Worm (Caenorhabditis elegans): ENCODE results near the gene F40F8.11.

Gene F40F8.11

DNA sequence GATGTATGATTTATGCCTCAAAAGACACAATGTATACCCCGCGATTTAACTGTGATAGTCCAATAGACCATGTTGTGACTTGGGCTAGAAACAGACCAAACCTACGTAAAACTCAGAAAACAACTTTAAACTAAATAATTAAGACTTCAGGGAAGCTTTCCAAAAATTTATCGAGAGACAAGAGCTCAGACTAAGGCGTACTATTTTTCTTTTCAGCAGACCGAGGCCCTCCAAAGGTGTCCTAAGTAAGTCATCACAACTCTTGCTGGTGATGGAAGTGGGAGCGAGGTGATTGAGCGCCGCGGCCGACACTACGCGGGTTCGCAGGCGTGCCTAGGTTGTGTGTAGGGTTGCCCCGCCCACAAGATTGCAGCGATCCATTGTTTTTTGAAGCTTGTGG is 34.6 kb upstream of the F40F8.11 start (continued):
- TF ChIP-seq lir-1 (GFP tag; conservative IDR thresholded peaks at IDR 0.05), result 0 out of 2 replicates have a peak, but pooled peaks have one; percentile 25
- TF ChIP-seq let-526 (GFP tag; IDR thresholded peaks at IDR 0.05), result 0 out of 2 replicates have a peak, but pooled peaks have one; percentile 65
- TF ChIP-seq mel-28 (tag; optimal IDR thresholded peaks at IDR 0.05; ENCODE audit: borderline replicate concordance), result no peak
- TF ChIP-seq F10E7.11 (tag; optimal IDR thresholded peaks at IDR 0.05), result no peak
- peak; percentile 90 for TF ChIP-seq B0336.3 (GFP tag; IDR thresholded peaks at IDR 0.05)

DNA sequence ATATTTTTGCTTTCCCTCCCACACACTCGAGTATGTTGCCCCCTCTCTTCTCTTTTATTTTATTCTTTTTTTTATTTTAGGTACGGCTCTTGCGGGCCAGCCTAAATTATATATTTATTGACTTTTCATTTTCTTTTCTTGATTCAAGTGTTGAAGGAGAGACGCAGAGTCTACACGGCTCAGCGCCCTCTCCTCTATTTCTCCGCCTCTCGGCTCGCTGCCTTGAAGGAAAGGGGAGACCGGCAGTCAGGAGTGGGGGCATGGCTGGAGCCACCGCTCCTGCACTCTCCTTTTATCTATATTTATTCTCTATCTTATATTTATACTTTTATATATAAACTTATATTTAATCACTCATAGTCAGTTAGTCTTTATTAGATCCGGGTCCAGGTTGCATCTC is 34.0 kb upstream of the F40F8.11 start:
- no peak for TF ChIP-seq ceh-27 (GFP tag; optimal IDR thresholded peaks at IDR 0.05)
- TF ChIP-seq dox-1 (GFP tag; IDR thresholded peaks at IDR 0.05), result no peak
- no peak for TF ChIP-seq C06A6.2 (GFP tag; conservative IDR thresholded peaks at IDR 0.05)
- TF ChIP-seq mcd-1 (GFP tag; IDR thresholded peaks at IDR 0.05), result peak; percentile 30; the same call in 1 of the 2 replicates
- no peak for TF ChIP-seq atf-7 (tag; optimal IDR thresholded peaks at IDR 0.05)
- peak; percentile 89 for TF ChIP-seq zfh-2 (GFP tag; conservative IDR thresholded peaks at IDR 0.05)
- TF ChIP-seq egrh-3 (GFP tag; IDR thresholded peaks at IDR 0.05), result peak; percentile 40; the same call in 1 of the 2 replicates

DNA sequence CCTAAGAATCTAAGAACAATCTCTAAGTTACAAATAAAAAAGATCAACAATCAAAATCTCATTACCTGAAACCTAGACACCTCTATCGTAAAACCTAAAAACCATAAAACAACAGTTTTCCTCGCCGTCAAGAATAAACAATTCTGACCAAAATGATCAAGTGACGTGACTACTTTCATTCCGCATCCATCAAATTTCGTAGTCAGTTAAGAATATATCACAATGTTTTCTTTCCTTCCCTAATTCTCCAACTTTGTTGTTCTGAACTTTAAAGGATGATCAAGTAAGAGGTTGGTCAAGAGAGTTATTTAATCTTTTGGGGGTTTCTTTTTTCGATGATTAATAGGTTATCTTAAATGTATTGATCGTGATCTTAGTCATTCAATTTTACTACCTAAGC is 30.9 kb upstream of the F40F8.11 start:
- TF ChIP-seq egl-44 (GFP tag; IDR thresholded peaks at IDR 0.05) (no peak), F39B2.1 (GFP tag; IDR thresholded peaks at IDR 0.05) (no peak), F22D6.2 (tag; optimal IDR thresholded peaks at IDR 0.05) (no peak), F52B5.7 (tag; optimal IDR thresholded peaks at IDR 0.05) (no peak), somi-1 (GFP tag; optimal IDR thresholded peaks at IDR 0.05) (no peak), atf-7 (tag; optimal IDR thresholded peaks at IDR 0.05) (no peak), hsf-1 (GFP tag; IDR thresholded peaks at IDR 0.05) (no peak), fkh-3 (tag; optimal IDR thresholded peaks at IDR 0.05) (no peak), attf-3 (GFP tag; conservative IDR thresholded peaks at IDR 0.05) (no peak), snpc-1.1 (tag; optimal IDR thresholded peaks at IDR 0.05; ENCODE audit: insufficient read depth) (no peak), C06A6.2 (GFP tag; conservative IDR thresholded peaks at IDR 0.05) (no peak), hrde-1 (tag; optimal IDR thresholded peaks at IDR 0.05; ENCODE audit: borderline replicate concordance) (no peak), ztf-6 (GFP tag; IDR thresholded peaks at IDR 0.05) (no peak), snpc-4 (GFP tag; optimal IDR thresholded peaks at IDR 0.05) (no peak), snpc-4 (tag; optimal IDR thresholded peaks at IDR 0.05) (no peak), tbx-9 (tag; optimal IDR thresholded peaks at IDR 0.05; ENCODE audit: borderline replicate concordance) (no peak), D2030.7 (GFP tag; IDR thresholded peaks at IDR 0.05) (no peak), sptf-2 (GFP tag; optimal IDR thresholded peaks at IDR 0.05) (no peak), zfh-2 (GFP tag; conservative IDR thresholded peaks at IDR 0.05) (no peak), Y79H2A.3 (GFP tag; conservative IDR thresholded peaks at IDR 0.05) (no peak), F37B4.10 (GFP tag; IDR thresholded peaks at IDR 0.05) (no peak)

DNA sequence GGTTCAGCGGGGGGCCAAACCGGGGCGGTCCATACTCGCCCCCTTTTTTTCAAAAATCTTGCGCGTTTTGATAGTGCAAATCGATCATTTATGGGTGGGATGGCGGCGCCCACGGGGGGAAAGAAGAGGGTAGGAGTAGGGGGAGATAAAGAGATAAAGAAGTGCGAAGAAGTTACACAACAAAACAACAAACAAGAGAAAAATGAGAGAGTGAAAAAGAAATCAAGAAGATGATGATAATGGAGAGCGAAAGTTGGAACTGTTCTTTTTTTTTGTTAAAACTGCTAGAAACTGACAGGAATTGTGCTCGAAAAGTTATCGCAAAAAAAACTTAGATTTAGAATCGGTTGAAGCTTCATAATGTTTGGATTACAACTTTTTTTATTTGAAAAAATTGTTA is 30.0 kb upstream of the F40F8.11 start, which contains the start of gene ptr-13:
ptr-13 (minus strand) TSS at position 92 of the 400 bp plus-strand sequence.
- TF ChIP-seq bed-1 (GFP tag; IDR thresholded peaks at IDR 0.05), result no peak
- no peak for TF ChIP-seq dpl-1 (GFP tag; optimal IDR thresholded peaks at IDR 0.05)
- TF ChIP-seq snpc-1.1 (tag; optimal IDR thresholded peaks at IDR 0.05; ENCODE audit: insufficient read depth), result no peak
- no peak for TF ChIP-seq nhr-90 (tag; optimal IDR thresholded peaks at IDR 0.05)
- no peak for TF ChIP-seq unc-62 (GFP tag; optimal IDR thresholded peaks at IDR 0.05)
- TF ChIP-seq F55B11.4 (tag; optimal IDR thresholded peaks at IDR 0.05; ENCODE audit: borderline replicate concordance, insufficient read depth), result no peak
- no peak for TF ChIP-seq mes-4 (tag; optimal IDR thresholded peaks at IDR 0.05)
- no peak for TF ChIP-seq xnd-1 (tag; optimal IDR thresholded peaks at IDR 0.05)
- TF ChIP-seq mel-28 (tag; optimal IDR thresholded peaks at IDR 0.05; ENCODE audit: borderline replicate concordance), result no peak
- TF ChIP-seq snpc-1.3 (tag; optimal IDR thresholded peaks at IDR 0.05; ENCODE audit: insufficient read depth), result no peak

Data from whole organism, young adult.